Worm (Caenorhabditis elegans): ENCODE measurements around the gene Y57A10A.31.
A peak's percentile ranks its signal among the peaks of the same experiment; 100 is the strongest.

The Y57A10A.31 gene

DNA sequence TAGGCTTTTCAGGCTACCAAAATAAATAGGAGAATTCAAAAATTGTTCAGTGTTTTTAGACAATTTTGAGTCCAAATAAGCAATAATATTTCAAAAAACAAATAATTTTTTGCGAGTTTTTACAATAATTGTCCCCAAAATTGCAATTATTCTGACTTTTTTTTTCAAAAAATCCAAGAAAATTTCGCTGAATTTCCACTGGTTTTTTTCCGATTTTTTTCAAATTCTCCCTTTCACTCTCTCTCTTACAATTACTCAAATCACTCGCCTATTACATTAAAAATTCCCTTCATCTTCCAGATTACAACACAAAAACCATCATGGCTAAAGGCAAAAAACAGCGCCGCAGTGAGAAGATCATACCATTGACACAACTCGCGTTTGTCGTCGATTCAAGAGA lies at the start of gene Y57A10A.31:
Gene Y57A10A.31, plus strand, starts transcription at position 301 of the 400 bp plus-strand sequence.
- TF ChIP-seq ztf-23 (GFP tag; IDR thresholded peaks at IDR 0.05), result no peak
- no peak for TF ChIP-seq T22C8.4 (GFP tag; IDR thresholded peaks at IDR 0.05)
- no peak for TF ChIP-seq ztf-29 (GFP tag; IDR thresholded peaks at IDR 0.05)
- no peak for TF ChIP-seq klf-2 (GFP tag; conservative IDR thresholded peaks at IDR 0.05)
- TF ChIP-seq flt-1 (GFP tag; IDR thresholded peaks at IDR 0.05), result no peak
- TF ChIP-seq ref-1 (GFP tag; conservative IDR thresholded peaks at IDR 0.05), result no peak
- no peak for TF ChIP-seq cog-1 (tag; optimal IDR thresholded peaks at IDR 0.05)
- no peak for TF ChIP-seq med-1 (GFP tag; optimal IDR thresholded peaks at IDR 0.05; ENCODE audit: insufficient read depth)
- no peak for TF ChIP-seq tab-1 (GFP tag; IDR thresholded peaks at IDR 0.05)

DNA sequence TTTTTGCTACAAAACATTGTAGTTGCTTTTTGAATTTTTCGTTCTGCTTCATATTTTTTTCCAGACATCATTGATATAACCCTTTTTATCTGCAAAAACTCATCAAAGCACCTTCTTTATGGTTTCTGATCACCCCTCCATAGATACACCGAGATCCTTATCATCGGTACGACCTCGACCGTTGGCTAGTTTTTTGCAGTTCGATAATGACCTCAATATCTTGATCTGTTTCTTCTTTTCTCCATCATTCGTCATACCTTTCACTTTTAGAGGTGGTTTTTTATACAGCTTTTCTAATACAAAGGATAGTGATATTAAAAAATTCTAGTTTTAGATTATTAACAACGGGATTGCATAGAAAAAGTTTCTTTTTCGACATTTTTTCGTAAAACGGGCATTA lies 49.7 kb upstream of the Y57A10A.31 start:
- TF ChIP-seq tab-1 (GFP tag; IDR thresholded peaks at IDR 0.05) (no peak), T22C8.4 (GFP tag; IDR thresholded peaks at IDR 0.05) (no peak), ref-1 (GFP tag; conservative IDR thresholded peaks at IDR 0.05) (no peak), ztf-29 (GFP tag; IDR thresholded peaks at IDR 0.05) (no peak), flt-1 (GFP tag; IDR thresholded peaks at IDR 0.05) (no peak), cog-1 (tag; optimal IDR thresholded peaks at IDR 0.05) (no peak), ztf-23 (GFP tag; IDR thresholded peaks at IDR 0.05) (no peak), med-1 (GFP tag; optimal IDR thresholded peaks at IDR 0.05; ENCODE audit: insufficient read depth) (no peak), klf-2 (GFP tag; conservative IDR thresholded peaks at IDR 0.05) (no peak)

DNA sequence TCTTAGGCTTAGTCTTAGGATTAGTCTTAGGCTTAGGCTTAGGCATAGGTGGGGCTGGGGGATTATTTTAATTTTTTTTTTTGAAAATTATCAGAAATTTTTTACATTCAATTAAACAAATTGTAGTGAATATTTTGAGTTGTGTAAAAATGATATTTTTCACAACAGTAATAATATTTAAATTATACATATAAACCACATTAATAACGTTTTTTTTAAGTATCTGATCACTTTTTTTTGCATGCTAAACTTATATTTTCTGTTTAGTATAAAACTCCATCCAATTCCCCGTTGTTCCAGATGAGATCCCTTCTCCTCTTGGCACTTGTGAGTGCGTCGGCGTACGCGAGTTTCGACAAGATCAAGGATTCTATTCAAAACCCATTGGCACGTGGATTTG lies 49.1 kb upstream of the Y57A10A.31 start, which contains the start of gene txdc-12.1:
Gene txdc-12.1, plus strand, starts transcription at position 301 of the 400 bp plus-strand sequence.
- TF ChIP-seq ztf-23 (GFP tag; IDR thresholded peaks at IDR 0.05) (no peak), tab-1 (GFP tag; IDR thresholded peaks at IDR 0.05) (no peak), flt-1 (GFP tag; IDR thresholded peaks at IDR 0.05) (no peak), ztf-29 (GFP tag; IDR thresholded peaks at IDR 0.05) (no peak), ref-1 (GFP tag; conservative IDR thresholded peaks at IDR 0.05) (no peak), med-1 (GFP tag; optimal IDR thresholded peaks at IDR 0.05; ENCODE audit: insufficient read depth) (no peak), klf-2 (GFP tag; conservative IDR thresholded peaks at IDR 0.05) (no peak), T22C8.4 (GFP tag; IDR thresholded peaks at IDR 0.05) (no peak), cog-1 (tag; optimal IDR thresholded peaks at IDR 0.05) (no peak)

DNA sequence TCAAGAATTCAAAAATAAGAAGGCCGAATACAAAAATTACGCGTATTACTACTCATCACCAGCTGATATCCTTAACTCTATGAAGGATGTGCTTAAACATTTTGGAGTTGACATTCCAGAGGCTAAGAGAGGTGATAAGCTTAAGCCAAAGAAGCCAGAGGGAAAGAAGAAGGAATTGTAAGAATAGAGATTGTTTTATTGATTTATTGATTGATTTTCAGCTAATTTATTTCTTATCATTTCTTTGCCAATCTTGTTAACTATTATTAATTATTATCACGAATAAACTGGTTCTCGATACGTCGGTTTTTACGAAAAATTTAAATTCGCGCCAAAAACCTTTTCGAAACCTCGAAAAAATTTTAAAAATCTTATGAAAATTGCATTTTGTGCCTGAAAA lies 47.4 kb upstream of the Y57A10A.31 start:
- TF ChIP-seq flt-1 (GFP tag; IDR thresholded peaks at IDR 0.05), result no peak
- no peak for TF ChIP-seq med-1 (GFP tag; optimal IDR thresholded peaks at IDR 0.05; ENCODE audit: insufficient read depth)
- no peak for TF ChIP-seq T22C8.4 (GFP tag; IDR thresholded peaks at IDR 0.05)
- TF ChIP-seq tab-1 (GFP tag; IDR thresholded peaks at IDR 0.05), result no peak
- TF ChIP-seq cog-1 (tag; optimal IDR thresholded peaks at IDR 0.05), result no peak
- TF ChIP-seq ztf-29 (GFP tag; IDR thresholded peaks at IDR 0.05), result no peak
- TF ChIP-seq klf-2 (GFP tag; conservative IDR thresholded peaks at IDR 0.05), result no peak
- no peak for TF ChIP-seq ztf-23 (GFP tag; IDR thresholded peaks at IDR 0.05)
- TF ChIP-seq ref-1 (GFP tag; conservative IDR thresholded peaks at IDR 0.05), result no peak

DNA sequence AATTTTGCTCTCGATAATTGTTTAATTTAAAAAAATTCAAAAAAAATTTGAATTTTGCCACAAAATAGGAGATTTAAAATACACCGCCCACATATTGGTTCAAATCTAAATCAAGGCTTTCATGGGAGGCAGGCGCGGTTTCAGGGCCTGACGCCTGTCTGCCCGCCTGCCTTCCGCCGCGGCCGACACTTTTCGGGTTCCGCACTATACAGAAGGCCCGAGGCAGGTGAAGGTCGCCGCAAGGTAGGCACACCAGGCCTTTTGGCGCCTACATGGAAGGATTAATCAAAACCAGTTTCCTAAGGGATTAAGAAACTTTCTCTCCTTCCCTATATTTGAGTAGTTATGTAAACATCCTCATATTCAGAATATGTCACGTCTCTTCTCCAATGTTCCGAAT lies 46.6 kb upstream of the Y57A10A.31 start, which contains the start of gene Y57A10A.24:
Gene Y57A10A.24, plus strand, starts transcription at position 396 of the 400 bp plus-strand sequence.
- TF ChIP-seq klf-2 (GFP tag; conservative IDR thresholded peaks at IDR 0.05), result no peak
- TF ChIP-seq tab-1 (GFP tag; IDR thresholded peaks at IDR 0.05), result peak; percentile 54; the same call in 1 of the 2 replicates

DNA sequence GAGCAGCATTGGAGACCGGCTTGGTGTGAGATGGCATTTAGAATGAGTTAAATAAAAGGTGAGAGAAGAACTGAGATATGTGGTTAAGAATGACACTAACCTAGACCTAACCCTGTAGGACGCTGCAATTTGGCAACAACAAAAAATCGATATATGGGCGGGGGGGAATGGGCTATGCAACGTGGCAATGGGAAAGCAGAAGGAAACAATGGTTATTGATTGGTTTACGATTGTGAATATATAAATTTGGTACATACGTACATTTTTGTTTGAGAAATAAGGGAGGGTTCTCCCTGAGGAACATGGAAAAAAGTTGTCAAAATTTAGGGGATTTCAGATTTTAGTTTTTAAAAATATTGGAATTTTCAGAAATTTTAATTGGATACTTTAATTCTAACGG lies 40.1 kb upstream of the Y57A10A.31 start, which contains the start of gene tag-276:
Gene tag-276, minus strand, starts transcription at position 101 of the 400 bp plus-strand sequence.
- no peak for TF ChIP-seq med-1 (GFP tag; optimal IDR thresholded peaks at IDR 0.05; ENCODE audit: insufficient read depth)
- no peak for TF ChIP-seq ztf-23 (GFP tag; IDR thresholded peaks at IDR 0.05)

DNA sequence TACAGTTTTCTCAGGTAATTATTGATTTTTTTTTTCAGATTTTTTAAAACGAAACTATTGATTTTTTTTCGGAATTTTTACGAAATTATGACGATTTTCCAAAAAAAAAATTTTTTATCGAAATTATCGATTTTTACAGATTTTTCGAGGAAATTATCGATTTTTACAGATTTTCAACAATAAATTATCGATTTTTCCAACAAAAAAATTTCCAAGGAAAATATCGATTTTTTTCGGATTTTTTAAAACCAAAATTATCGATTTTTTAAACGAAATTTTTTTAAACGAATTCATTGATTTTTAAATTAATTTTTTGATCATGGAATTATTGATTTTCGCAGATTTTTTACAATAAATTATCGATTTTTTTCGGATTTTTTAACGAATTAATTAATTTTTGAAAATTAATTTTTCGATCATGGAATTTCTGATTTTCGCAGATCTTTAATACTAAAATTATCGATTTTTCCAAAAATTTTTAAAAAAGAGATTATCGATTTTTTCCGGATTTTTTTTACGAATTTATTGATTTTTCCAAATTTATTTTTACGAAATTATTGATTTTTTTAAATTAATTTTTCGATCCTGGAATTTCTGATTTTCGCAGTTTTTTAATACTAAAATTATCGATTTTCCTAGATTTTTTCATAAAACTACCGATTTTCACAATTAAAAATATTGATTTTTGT lies 33.5 kb upstream of the Y57A10A.31 start:
- TF ChIP-seq T22C8.4 (GFP tag; IDR thresholded peaks at IDR 0.05), result peak; percentile 79; the same call in 1 of the 2 replicates
- TF ChIP-seq cog-1 (tag; optimal IDR thresholded peaks at IDR 0.05), result no peak

DNA sequence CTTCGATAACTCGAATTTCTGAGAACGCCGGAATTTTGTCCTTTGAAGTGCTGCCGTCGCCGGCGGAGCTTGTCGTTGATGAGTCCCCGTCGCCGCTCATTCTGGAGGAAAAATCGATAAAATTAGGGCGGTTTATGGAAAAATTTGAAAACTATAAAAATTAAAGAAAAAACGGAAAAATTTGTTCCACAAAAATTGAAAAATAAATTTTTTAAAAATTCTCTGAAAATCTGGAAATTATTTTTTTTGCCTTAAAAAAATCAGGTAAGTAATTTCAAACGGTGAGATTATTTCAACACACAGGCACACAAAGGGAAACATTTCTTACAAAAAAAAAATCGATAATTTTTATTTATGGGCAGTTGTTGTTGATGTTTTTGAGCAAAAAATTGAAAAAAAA lies 32.7 kb upstream of the Y57A10A.31 start, which contains the start of gene parn-2:
Gene parn-2, minus strand, starts transcription at position 101 of the 400 bp plus-strand sequence.
- no peak for TF ChIP-seq cog-1 (tag; optimal IDR thresholded peaks at IDR 0.05)
- TF ChIP-seq flt-1 (GFP tag; IDR thresholded peaks at IDR 0.05), result no peak
- TF ChIP-seq tab-1 (GFP tag; IDR thresholded peaks at IDR 0.05), result no peak
- no peak for TF ChIP-seq ztf-29 (GFP tag; IDR thresholded peaks at IDR 0.05)
- no peak for TF ChIP-seq ztf-23 (GFP tag; IDR thresholded peaks at IDR 0.05)
- no peak for TF ChIP-seq ref-1 (GFP tag; conservative IDR thresholded peaks at IDR 0.05)
- TF ChIP-seq T22C8.4 (GFP tag; IDR thresholded peaks at IDR 0.05), result no peak

DNA sequence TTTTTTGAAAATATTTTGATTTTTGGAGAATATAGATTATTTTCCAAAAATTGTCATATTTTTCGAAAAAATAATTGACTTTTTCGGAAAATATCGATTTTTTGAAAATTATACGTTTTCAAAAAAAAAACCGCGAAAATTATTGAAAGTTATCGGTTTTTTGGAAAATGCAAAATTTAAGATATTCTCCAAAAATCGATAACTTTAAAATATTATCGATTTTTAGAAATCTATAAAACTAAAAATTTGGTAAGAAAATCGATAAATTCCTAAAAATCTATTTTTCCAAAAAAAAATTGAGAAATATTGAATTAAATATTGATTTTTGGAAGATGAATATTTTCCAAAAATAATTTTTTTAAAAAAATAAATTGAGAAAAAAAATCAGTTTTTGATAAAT lies 32.1 kb upstream of the Y57A10A.31 start:
- TF ChIP-seq T22C8.4 (GFP tag; IDR thresholded peaks at IDR 0.05) (0 out of 2 replicates have a peak, but pooled peaks have one; percentile 8), ztf-23 (GFP tag; IDR thresholded peaks at IDR 0.05) (no peak)

DNA sequence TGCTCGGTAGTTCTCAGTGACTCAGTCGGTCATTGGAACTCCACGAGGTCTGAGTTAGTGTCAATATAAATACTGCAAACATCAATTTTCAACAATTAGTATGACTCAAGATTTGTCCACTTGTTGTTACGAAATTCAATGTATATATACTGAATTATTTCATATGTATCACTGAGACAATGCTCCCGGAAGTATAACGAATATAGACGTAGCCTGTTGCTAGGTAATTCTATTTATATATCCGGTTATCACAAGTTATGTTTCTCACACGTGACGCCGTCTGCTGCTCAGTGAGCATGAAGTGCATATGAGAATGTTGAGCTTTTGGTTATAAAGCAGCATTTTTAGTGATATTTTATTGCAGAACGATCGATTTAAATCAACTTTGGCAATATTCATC lies 28.6 kb upstream of the Y57A10A.31 start:
- TF ChIP-seq cog-1 (tag; optimal IDR thresholded peaks at IDR 0.05) (no peak), ref-1 (GFP tag; conservative IDR thresholded peaks at IDR 0.05) (no peak)

Data from whole organism, midembryonic.